Worm (Caenorhabditis elegans): Measurements from ENCODE around the gene fbxb-85.

Gene fbxb-85

ce11 chrIII:10868653-10869392 is 20.1 kb upstream of the fbxb-85 start, which contains the start of the genes cey-4 and vps-50 (continued):
- TF ChIP-seq hlh-12 (tag; optimal IDR thresholded peaks at IDR 0.05) (no peak), ztf-28 (GFP tag; IDR thresholded peaks at IDR 0.05) (no peak), fkh-3 (tag; optimal IDR thresholded peaks at IDR 0.05) (no peak), madf-3 (GFP tag; IDR thresholded peaks at IDR 0.05) (no peak), nhr-80 (tag; optimal IDR thresholded peaks at IDR 0.05) (peak; percentile 8)

DNA sequence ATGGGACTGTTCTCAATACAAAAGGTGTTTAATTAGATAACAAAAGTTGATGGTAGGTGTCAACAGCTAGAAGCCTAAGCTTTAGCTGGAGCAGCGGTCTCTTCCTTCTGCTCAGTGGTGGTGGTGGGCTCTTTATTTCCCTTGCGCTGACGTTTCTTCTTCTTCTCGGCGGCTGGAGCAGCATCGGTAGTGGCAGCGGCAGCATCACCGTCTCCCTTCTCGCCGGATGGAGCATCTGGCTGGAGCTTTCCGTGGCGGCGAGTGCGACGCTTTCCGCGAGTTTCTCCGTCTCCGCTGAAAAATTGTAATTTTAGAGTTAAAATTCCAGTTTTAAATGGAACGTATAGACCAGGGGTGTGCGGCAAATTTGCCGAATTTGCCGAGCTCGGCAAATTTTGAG is 18.3 kb upstream of the fbxb-85 start:
- peak; percentile 75 for TF ChIP-seq egrh-3 (GFP tag; IDR thresholded peaks at IDR 0.05)
- peak; percentile 70; the same call in 1 of the 2 replicates for TF ChIP-seq zfh-2 (GFP tag; conservative IDR thresholded peaks at IDR 0.05)
- TF ChIP-seq F55B11.4 (tag; optimal IDR thresholded peaks at IDR 0.05; ENCODE audit: borderline replicate concordance, insufficient read depth): no peak
- TF ChIP-seq chd-7 (tag; optimal IDR thresholded peaks at IDR 0.05): no peak

DNA sequence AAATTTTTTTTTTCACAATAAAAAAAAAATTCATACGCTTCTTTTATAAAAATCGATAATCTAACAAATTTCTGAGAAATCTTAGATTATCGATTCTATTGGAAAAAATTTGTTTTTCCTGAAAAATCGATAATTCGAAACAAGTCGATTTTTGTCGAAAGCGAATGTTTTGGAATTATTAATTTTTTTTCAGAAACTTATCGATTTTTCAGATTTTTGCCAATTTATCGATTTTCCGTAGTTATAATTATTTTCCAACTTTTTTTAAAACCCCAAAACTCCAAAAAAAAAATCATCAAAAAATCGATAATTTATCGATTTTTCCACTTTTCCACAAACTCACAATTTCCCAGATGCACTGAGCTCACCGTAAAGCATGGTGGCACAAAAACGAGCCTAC is 12.6 kb upstream of the fbxb-85 start:
- TF ChIP-seq lin-35 (GFP tag; optimal IDR thresholded peaks at IDR 0.05) (no peak), ztf-18 (tag; optimal IDR thresholded peaks at IDR 0.05) (no peak), C06A6.2 (GFP tag; conservative IDR thresholded peaks at IDR 0.05) (no peak), bed-1 (GFP tag; IDR thresholded peaks at IDR 0.05) (no peak)

ce11 chrIII:10857984-10858383 is 9.2 kb upstream of the fbxb-85 start, which contains the start of gene oxi-1:
Gene oxi-1, plus strand, starts transcription at chrIII:10858284.
- TF ChIP-seq ztf-28 (GFP tag; IDR thresholded peaks at IDR 0.05) (no peak), pha-4 (tag; optimal IDR thresholded peaks at IDR 0.05) (no peak), ceh-40 (GFP tag; IDR thresholded peaks at IDR 0.05) (no peak), ekl-4 (GFP tag; IDR thresholded peaks at IDR 0.05) (no peak), mxl-1 (tag; optimal IDR thresholded peaks at IDR 0.05) (no peak)

DNA sequence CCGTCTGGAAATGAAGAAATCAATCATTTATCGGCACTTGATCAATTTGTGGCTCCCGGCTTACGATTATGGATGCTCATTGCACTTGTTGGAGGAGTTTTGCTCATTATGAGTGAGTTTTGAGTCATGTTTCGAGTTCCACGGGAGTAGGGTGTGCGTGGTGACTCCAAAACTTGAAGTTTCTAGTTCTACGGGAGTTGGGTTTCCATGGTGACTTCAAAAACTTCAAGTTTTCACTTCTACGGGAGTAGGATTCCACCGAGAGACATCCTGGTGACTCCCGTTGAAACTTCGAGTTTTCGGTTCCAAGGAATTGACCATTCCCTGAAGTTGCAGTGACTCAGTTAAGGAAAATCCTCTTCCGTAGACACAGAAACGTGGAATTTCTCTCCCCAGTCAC is 8.1 kb upstream of the fbxb-85 start:
- TF ChIP-seq K11D2.4 (GFP tag; IDR thresholded peaks at IDR 0.05): no peak
- TF ChIP-seq mel-28 (tag; optimal IDR thresholded peaks at IDR 0.05; ENCODE audit: borderline replicate concordance): no peak
- no peak for TF ChIP-seq him-1 (tag; optimal IDR thresholded peaks at IDR 0.05)
- no peak for TF ChIP-seq bed-1 (GFP tag; IDR thresholded peaks at IDR 0.05)
- TF ChIP-seq Y67H2A.10 (GFP tag; conservative IDR thresholded peaks at IDR 0.05): no peak
- 0 out of 2 replicates have a peak, but pooled peaks have one; percentile 12 for TF ChIP-seq attf-3 (GFP tag; conservative IDR thresholded peaks at IDR 0.05)
- no peak for TF ChIP-seq xnd-1 (tag; optimal IDR thresholded peaks at IDR 0.05)
- 0 out of 2 replicates have a peak, but pooled peaks have one; percentile 28 for TF ChIP-seq cebp-2 (GFP tag; IDR thresholded peaks at IDR 0.05)
- no peak for TF ChIP-seq attf-5 (GFP tag; optimal IDR thresholded peaks at IDR 0.05)
- TF ChIP-seq ccch-3 (GFP tag; optimal IDR thresholded peaks at IDR 0.05): no peak
- no peak for TF ChIP-seq ceh-91 (GFP tag; IDR thresholded peaks at IDR 0.05)
- no peak for TF ChIP-seq somi-1 (GFP tag; optimal IDR thresholded peaks at IDR 0.05)
- TF ChIP-seq D2030.7 (GFP tag; IDR thresholded peaks at IDR 0.05): peak; percentile 27; the same call in 1 of the 2 replicates
- no peak for TF ChIP-seq tbp1 (GFP tag; optimal IDR thresholded peaks at IDR 0.05)
- no peak for TF ChIP-seq ztf-26 (tag; optimal IDR thresholded peaks at IDR 0.05)
- no peak for TF ChIP-seq F49E8.2 (tag; optimal IDR thresholded peaks at IDR 0.05; ENCODE audit: insufficient read depth)
- no peak for TF ChIP-seq efl-1 (GFP tag; optimal IDR thresholded peaks at IDR 0.05)
- TF ChIP-seq aptf-2 (GFP tag; conservative IDR thresholded peaks at IDR 0.05): peak; percentile 63; the same call in 1 of the 2 replicates
- TF ChIP-seq snpc-1.3 (tag; optimal IDR thresholded peaks at IDR 0.05; ENCODE audit: insufficient read depth): no peak
- no peak for TF ChIP-seq gei-17 (GFP tag; optimal IDR thresholded peaks at IDR 0.05)
- no peak for TF ChIP-seq ztf-3 (GFP tag; optimal IDR thresholded peaks at IDR 0.05)
- no peak for TF ChIP-seq Y53G8AR.9 (GFP tag; conservative IDR thresholded peaks at IDR 0.05)
- no peak for TF ChIP-seq T07F8.4 (tag; optimal IDR thresholded peaks at IDR 0.05)
- no peak for TF ChIP-seq nhr-90 (tag; optimal IDR thresholded peaks at IDR 0.05)
- no peak for TF ChIP-seq rpc-1 (optimal IDR thresholded peaks at IDR 0.05)
- no peak for TF ChIP-seq rpc-1 (tag; optimal IDR thresholded peaks at IDR 0.05)

Measured in whole organism, young adult.